Fruit fly (Drosophila melanogaster): Measurements from ENCODE around the gene CG13950.

- TF ChIP-seq ovo (GFP tag; optimal IDR thresholded peaks at IDR 0.05) (no peak), CG11617 (GFP tag; optimal IDR thresholded peaks at IDR 0.05) (peak; percentile 2), kay (GFP tag; ENCODE audit: borderline replicate concordance) (no peak), CG7045 (GFP tag; optimal IDR thresholded peaks at IDR 0.05) (peak; percentile 51), cic (GFP tag; optimal IDR thresholded peaks at IDR 0.05) (no peak), bab1 (GFP tag; optimal IDR thresholded peaks at IDR 0.05) (no peak), toe (GFP tag; optimal IDR thresholded peaks at IDR 0.05) (peak; percentile 17), Crg-1 (GFP tag; optimal IDR thresholded peaks at IDR 0.05) (no peak), cnc (optimal IDR thresholded peaks at IDR 0.05) (no peak)
Measured at dm6 chr2L:846167-846868, 13.7 kb upstream of the CG13950 start.

Measured in whole organism, adult.